Worm (Caenorhabditis elegans): ENCODE data around the gene cyp-33C12.

ce11 chrV:2235848-2236247 lies 31.6 kb upstream of the cyp-33C12 start, which contains the start of gene cyp-33C4:
- no peak for TF ChIP-seq arid-1 (GFP tag; conservative IDR thresholded peaks at IDR 0.05)
- no peak for TF ChIP-seq mdt-29 (GFP tag; IDR thresholded peaks at IDR 0.05)
- TF ChIP-seq lir-3 (tag; optimal IDR thresholded peaks at IDR 0.05): no peak

Data from whole organism, L4 larva.